Fruit fly (Drosophila melanogaster): Measurements from ENCODE around the gene Ugt36E1.

Ugt36E1 gene

dm6 chr2L:18822805-18823204, 3.8 kb upstream of the Ugt36E1 start (continued):
- TF ChIP-seq Xrp1 (GFP tag; IDR thresholded peaks at IDR 0.05) (peak; percentile 77), CG17385 (GFP tag; optimal IDR thresholded peaks at IDR 0.05) (peak; percentile 22), peb (GFP tag; IDR thresholded peaks at IDR 0.05) (no peak), CG9797 (GFP tag; optimal IDR thresholded peaks at IDR 0.05) (no peak), sna (GFP tag; IDR thresholded peaks at IDR 0.05; ENCODE audit: partially characterized antibody) (no peak), eyg (GFP tag; optimal IDR thresholded peaks at IDR 0.05) (no peak), Rx (GFP tag; IDR thresholded peaks at IDR 0.05) (no peak), Opbp (GFP tag; IDR thresholded peaks at IDR 0.05; ENCODE audit: partially characterized antibody) (no peak), CG31441 (GFP tag; IDR thresholded peaks at IDR 0.05) (peak; percentile 27; the same call in 1 of the 2 replicates), Dad (GFP tag; optimal IDR thresholded peaks at IDR 0.05) (no peak), CG12744 (GFP tag; optimal IDR thresholded peaks at IDR 0.05) (no peak), CG15073 (GFP tag; optimal IDR thresholded peaks at IDR 0.05) (no peak), Hmx (GFP tag; optimal IDR thresholded peaks at IDR 0.05) (no peak), fd3F (GFP tag; optimal IDR thresholded peaks at IDR 0.05) (peak; percentile 50), CG2199 (GFP tag; IDR thresholded peaks at IDR 0.05) (no peak), tap (tag; optimal IDR thresholded peaks at IDR 0.05) (no peak), CG1603 (tag; optimal IDR thresholded peaks at IDR 0.05) (peak; percentile 38), Ets97D (GFP tag; optimal IDR thresholded peaks at IDR 0.05) (no peak), CG10147 (GFP tag; optimal IDR thresholded peaks at IDR 0.05) (no peak), zen (tag; optimal IDR thresholded peaks at IDR 0.05) (no peak), grau (tag; optimal IDR thresholded peaks at IDR 0.05) (no peak), bigmax (GFP tag; optimal IDR thresholded peaks at IDR 0.05) (no peak), Bdp1 (GFP tag; optimal IDR thresholded peaks at IDR 0.05) (no peak), H2.0 (GFP tag; IDR thresholded peaks at IDR 0.05) (no peak), Deaf1 (tag; optimal IDR thresholded peaks at IDR 0.05) (no peak), CG31224 (GFP tag; IDR thresholded peaks at IDR 0.05) (0 out of 2 replicates have a peak, but pooled peaks have one; percentile 14), CG13424 (tag; optimal IDR thresholded peaks at IDR 0.05) (peak; percentile 38), CG13894 (tag; optimal IDR thresholded peaks at IDR 0.05) (no peak), CG12659 (GFP tag; optimal IDR thresholded peaks at IDR 0.05) (peak; percentile 4), CG9437 (GFP tag; optimal IDR thresholded peaks at IDR 0.05) (no peak), Scr (GFP tag; IDR thresholded peaks at IDR 0.05; ENCODE audit: partially characterized antibody) (no peak), CG16813 (GFP tag; IDR thresholded peaks at IDR 0.05; ENCODE audit: partially characterized antibody) (no peak), CG2889 (GFP tag; IDR thresholded peaks at IDR 0.05) (no peak), gcm2 (GFP tag; optimal IDR thresholded peaks at IDR 0.05) (no peak), Bgb (GFP tag; IDR thresholded peaks at IDR 0.05; ENCODE audit: partially characterized antibody) (no peak), CG13775 (GFP tag; optimal IDR thresholded peaks at IDR 0.05) (no peak), nau (GFP tag; optimal IDR thresholded peaks at IDR 0.05) (peak; percentile 49), ap (GFP tag; IDR thresholded peaks at IDR 0.05) (no peak), CG7839 (tag; optimal IDR thresholded peaks at IDR 0.05) (no peak), twi (tag; optimal IDR thresholded peaks at IDR 0.05) (peak; percentile 11), lola (GFP tag; optimal IDR thresholded peaks at IDR 0.05) (peak in 1 of 3 experiments; percentile 40), schlank (tag; optimal IDR thresholded peaks at IDR 0.05) (no peak), CG17612 (GFP tag; IDR thresholded peaks at IDR 0.05) (no peak), repo (GFP tag; optimal IDR thresholded peaks at IDR 0.05) (peak; percentile 31), gem (tag; optimal IDR thresholded peaks at IDR 0.05) (peak; percentile 43), eve (GFP tag; optimal IDR thresholded peaks at IDR 0.05) (no peak), grn (GFP tag; optimal IDR thresholded peaks at IDR 0.05) (no peak), lmd (GFP tag; IDR thresholded peaks at IDR 0.05) (no peak), prd (optimal IDR thresholded peaks at IDR 0.05) (no peak), prd (GFP tag; IDR thresholded peaks at IDR 0.05) (no peak), D19A (tag; optimal IDR thresholded peaks at IDR 0.05) (peak; percentile 32)
